Worm (Caenorhabditis elegans) whole organism, late embryonic: ENCODE measurements around the gene amdh-1.

Experiments used
- ama-1 ChIP-seq: fragments of 150-350 bp; optimal IDR thresholded peaks from 2 replicates; lab custom pipeline; 2014
- ceh-30 ChIP-seq: fragments of 150-350 bp; optimal IDR thresholded peaks from 2 replicates; lab custom pipeline; 2014; ENCODE audit warnings: missing biosample characterization, missing genetic modification characterization
- che-1 ChIP-seq: sonication (generic microtip); optimal IDR thresholded peaks from 2 replicates; lab custom pipeline; 2016; ENCODE audit warnings: mild to moderate bottlenecking, missing genetic modification characterization, missing compliant biosample characterization
- fkh-10 ChIP-seq: fragments of 150-350 bp; optimal IDR thresholded peaks from 2 replicates; lab custom pipeline; 2014; ENCODE audit warnings: missing biosample characterization, missing genetic modification reagents, missing genetic modification characterization
- hlh-13 ChIP-seq: fragments of 200-800 bp; sonication (Bioruptor generic); optimal IDR thresholded peaks from 2 replicates; lab custom pipeline; 2018; ENCODE audit warnings: mild to moderate bottlenecking, missing genetic modification characterization, missing compliant biosample characterization
- odd-2 ChIP-seq: sonication (generic microtip); optimal IDR thresholded peaks from 2 replicates; lab custom pipeline; 2017; ENCODE audit warnings: antibody characterized with exemption, mild to moderate bottlenecking, missing genetic modification characterization, missing compliant biosample characterization
- pha-4 ChIP-seq: fragments of 150-350 bp; optimal IDR thresholded peaks from 2 replicates; lab custom pipeline; 2018; ENCODE audit warnings: missing biosample characterization, missing genetic modification reagents, missing genetic modification characterization
- pqm-1 ChIP-seq: sonication (generic microtip); optimal IDR thresholded peaks from 2 replicates; lab custom pipeline; 2016; ENCODE audit warnings: missing genetic modification characterization, missing compliant biosample characterization
- syd-9 ChIP-seq: sonication (generic microtip); optimal IDR thresholded peaks from 2 replicates; lab custom pipeline; 2016; ENCODE audit warnings: mild to moderate bottlenecking, missing genetic modification characterization, moderate library complexity, missing compliant biosample characterization
- ttx-3 ChIP-seq: sonication (generic microtip); optimal IDR thresholded peaks from 2 replicates; lab custom pipeline; 2016; ENCODE audit warnings: missing genetic modification reagents, missing genetic modification characterization, missing compliant biosample characterization

DNA sequence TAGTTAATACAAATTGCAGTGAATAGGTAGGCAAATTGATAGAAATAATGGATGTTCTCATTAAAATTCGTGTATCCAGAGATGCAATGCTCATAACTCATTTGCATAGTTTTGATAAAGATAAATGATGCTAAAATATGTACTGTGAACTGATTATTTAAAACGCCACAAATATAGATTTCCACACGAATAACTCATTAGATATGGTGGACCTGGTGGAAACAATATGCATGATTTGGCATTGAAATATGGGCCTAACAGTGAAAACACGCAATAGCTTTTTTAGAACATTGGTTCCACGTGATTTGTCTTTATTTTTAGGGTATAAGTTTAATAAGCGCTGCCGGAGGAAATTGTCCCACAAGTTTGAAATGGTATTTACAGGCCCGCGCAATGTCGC lies 18.7 kb downstream of the amdh-1 start, which contains the start of gene srg-3:
- TF ChIP-seq pqm-1 (tag; lab: Kevin White, UChicago) (no peak), syd-9 (tag; lab: Kevin White, UChicago) (no peak), odd-2 (no peak), che-1 (no peak), ama-1 (lab: Kevin White, UChicago) (no peak), fkh-10 (GFP tag; lab: Kevin White, UChicago) (no peak), hlh-13 (GFP tag; lab: Kevin White, UChicago) (no peak), ttx-3 (tag; lab: Kevin White, UChicago) (no peak), ceh-30 (tag; lab: Kevin White, UChicago) (no peak), pha-4 (tag; lab: Kevin White, UChicago) (no peak)
